Fruit fly (Drosophila melanogaster) whole organism, embryonic: Measurements from ENCODE around the gene usp.

Source experiments
- Bteb2 ChIP-seq: fragments of 200-800 bp; sonication (Bioruptor generic); optimal IDR thresholded peaks from 2 replicates; lab custom pipeline; 2016; ENCODE audit warnings: missing biosample characterization, missing genetic modification characterization
- CG14965 ChIP-seq: fragments of 200-800 bp; sonication (Bioruptor generic); optimal IDR thresholded peaks from 2 replicates; lab custom pipeline; 2016; ENCODE audit warnings: missing biosample characterization, missing genetic modification characterization, borderline replicate concordance
- CG15269 ChIP-seq: fragments of 200-800 bp; sonication (Bioruptor generic); optimal IDR thresholded peaks from 2 replicates; lab custom pipeline; 2018; ENCODE audit warnings: missing biosample characterization, mild to moderate bottlenecking, missing genetic modification characterization, moderate library complexity
- CG16779 ChIP-seq: fragments of 200-800 bp; sonication (Bioruptor generic); IDR thresholded peaks from 2 replicates; pipeline ENCODE4 v1.3.6; 2022; ENCODE audit warnings: missing biosample characterization, missing genetic modification characterization
- CG6683 ChIP-seq: fragments of 200-800 bp; sonication (Bioruptor generic); optimal IDR thresholded peaks from 2 replicates; lab custom pipeline; 2017; ENCODE audit warnings: missing biosample characterization, mild to moderate bottlenecking, missing genetic modification characterization, missing genetic modification reagents
- CG8290 ChIP-seq, 3 experiments: fragments of 200-800 bp; sonication (Bioruptor generic); optimal IDR thresholded peaks; 2 replicates each; lab custom pipeline; 2016 to 2019; ENCODE audit warnings: missing biosample characterization in 3 of 3, missing genetic modification characterization in 3 of 3, mild to moderate bottlenecking in 2 of 3, moderate library complexity in 1 of 3
- MESR4 ChIP-seq: fragments of 200-800 bp; sonication (Bioruptor generic); optimal IDR thresholded peaks from 2 replicates; lab custom pipeline; 2018; ENCODE audit warnings: missing biosample characterization, mild to moderate bottlenecking, missing genetic modification characterization, moderate library complexity
- NFAT ChIP-seq: fragments of 200-800 bp; sonication (Bioruptor generic); IDR thresholded peaks from 2 replicates; pipeline ENCODE4 v1.3.6; 2022; ENCODE audit warnings: missing biosample characterization, missing genetic modification characterization
- NfI ChIP-seq: fragments of 200-800 bp; sonication (Bioruptor generic); optimal IDR thresholded peaks from 3 replicates; lab custom pipeline; 2018; ENCODE audit warnings: missing biosample characterization, mild to moderate bottlenecking, missing genetic modification characterization, moderate library complexity
- pho ChIP-seq: fragments of 200-800 bp; sonication (Bioruptor generic); optimal IDR thresholded peaks from 2 replicates; lab custom pipeline; 2016; ENCODE audit warnings: missing biosample characterization, missing genetic modification characterization
- phol ChIP-seq: fragments of 200-800 bp; sonication (Bioruptor generic); optimal IDR thresholded peaks from 3 replicates; lab custom pipeline; 2018; ENCODE audit warnings: missing biosample characterization, mild to moderate bottlenecking, missing genetic modification characterization, moderate library complexity
- so ChIP-seq: fragments of 200-800 bp; sonication (Bioruptor generic); IDR thresholded peaks from 3 replicates; pipeline ENCODE4 v1.3.6; 2022; ENCODE audit warnings: missing biosample characterization, missing genetic modification characterization
- ssp ChIP-seq: fragments of 200-800 bp; sonication (Bioruptor generic); IDR thresholded peaks from 2 replicates; pipeline ENCODE4 v1.3.6; 2022; ENCODE audit warnings: missing biosample characterization, missing genetic modification characterization

DNA sequence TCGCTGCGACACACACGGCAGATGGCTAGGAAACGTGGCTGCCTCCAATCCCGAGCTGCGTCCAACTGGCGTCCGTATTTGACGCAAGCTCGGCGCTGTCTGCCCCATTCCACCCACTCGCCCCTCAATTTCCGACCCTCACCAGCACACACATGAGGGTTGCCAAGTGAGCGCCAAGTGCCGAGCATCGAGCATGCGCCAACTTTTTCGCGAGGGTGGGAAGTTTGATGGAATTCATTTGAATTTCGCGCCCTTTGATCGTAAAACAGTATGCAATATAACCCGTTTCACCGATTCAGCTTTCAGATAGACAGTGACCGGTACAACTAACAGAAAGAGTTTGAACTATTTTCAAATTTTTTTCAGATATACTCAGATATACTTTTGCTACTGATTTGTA is 19.7 kb upstream of the usp start, which contains the start of gene Sik2:
- TF ChIP-seq CG6683 (GFP tag; lab: Kevin White, UChicago) (no peak), so (GFP tag; lab: Robert Waterston, UW) (no peak), NFAT (GFP tag; lab: Robert Waterston, UW) (no peak), MESR4 (GFP tag; lab: Kevin White, UChicago) (no peak), CG14965 (GFP tag; lab: Kevin White, UChicago) (no peak), phol (tag; lab: Kevin White, UChicago) (no peak), NfI (GFP tag; lab: Kevin White, UChicago) (no peak), pho (GFP tag; lab: Kevin White, UChicago) (no peak), CG15269 (tag; lab: Kevin White, UChicago) (no peak), CG16779 (GFP tag; lab: Robert Waterston, UW) (no peak), Bteb2 (GFP tag; lab: Kevin White, UChicago) (no peak), ssp (GFP tag; lab: Robert Waterston, UW) (no peak), CG8290 (GFP tag; optimal IDR thresholded peaks at IDR 0.05; lab: Kevin White, UChicago) (no peak), CG8290 (tag; optimal IDR thresholded peaks at IDR 0.05; lab: Kevin White, UChicago) (no peak)
